Fruit fly (Drosophila melanogaster): ENCODE measurements around the gene CG34241.

CG34241 gene

DNA sequence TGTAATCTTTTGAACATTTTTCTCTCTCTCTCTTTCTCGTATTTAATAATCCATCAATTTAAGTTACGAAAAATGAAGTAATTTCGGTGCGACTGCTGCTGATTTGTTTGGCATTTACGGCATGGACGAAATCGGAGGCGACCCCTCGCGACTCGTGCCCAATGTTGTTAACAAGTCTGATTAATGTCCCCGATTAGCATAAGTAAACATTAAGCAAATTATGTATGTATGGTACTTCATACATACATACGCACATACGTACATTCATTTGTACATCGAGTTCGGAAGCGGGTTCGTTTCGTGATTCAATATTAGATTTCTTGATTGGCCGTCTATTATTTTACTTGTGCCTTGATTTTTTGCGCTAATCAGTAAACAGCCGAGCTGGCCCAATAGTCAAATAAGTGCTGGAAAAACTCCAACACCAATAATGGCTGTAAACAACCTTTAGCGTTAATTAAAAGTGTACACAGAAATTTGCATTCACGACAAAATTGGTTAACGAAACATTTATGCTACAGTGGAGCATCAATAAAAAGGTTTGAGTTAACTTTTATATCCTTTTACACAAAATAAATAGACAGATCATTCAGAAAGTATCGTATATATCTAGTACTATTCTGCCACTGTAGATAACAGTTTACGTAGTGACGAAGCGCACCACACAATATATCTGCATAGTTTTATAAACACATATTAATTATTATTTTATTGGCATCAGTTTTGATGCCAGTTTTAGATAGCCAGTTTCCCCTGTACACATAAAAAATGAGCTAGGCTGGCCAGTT lies 36.7 kb upstream of the CG34241 start (continued):
- TF ChIP-seq sqz (GFP tag; optimal IDR thresholded peaks at IDR 0.05) (peak; percentile 73), CG2875 (GFP tag; optimal IDR thresholded peaks at IDR 0.05) (no peak), lola (GFP tag; optimal IDR thresholded peaks at IDR 0.05) (no peak), CG2116 (GFP tag; optimal IDR thresholded peaks at IDR 0.05) (peak; percentile 10), CG6765 (GFP tag; optimal IDR thresholded peaks at IDR 0.05) (peak; percentile 60), tap (tag; optimal IDR thresholded peaks at IDR 0.05) (peak; percentile 54), CG11696 (GFP tag; IDR thresholded peaks at IDR 0.05) (no peak), CG17612 (GFP tag; IDR thresholded peaks at IDR 0.05) (peak; percentile 69; the same call in 1 of the 2 replicates), Ssrp (tag; optimal IDR thresholded peaks at IDR 0.05) (peak; percentile 10), CG11085 (GFP tag; IDR thresholded peaks at IDR 0.05) (peak; percentile 57; the same call in 1 of the 2 replicates), CG13624 (GFP tag; optimal IDR thresholded peaks at IDR 0.05) (peak; percentile 18), chn (GFP tag; optimal IDR thresholded peaks at IDR 0.05) (no peak), br (optimal IDR thresholded peaks at IDR 0.05) (no peak), CG3065 (GFP tag; optimal IDR thresholded peaks at IDR 0.05) (no peak), esg (GFP tag; conservative IDR thresholded peaks at IDR 0.05) (0 out of 2 replicates have a peak, but pooled peaks have one; percentile 39), ken (GFP tag; IDR thresholded peaks at IDR 0.05) (0 out of 3 replicates have a peak, but pooled peaks have one; percentile 55), CG6254 (GFP tag; optimal IDR thresholded peaks at IDR 0.05) (no peak), CkIIα-i1 (GFP tag; IDR thresholded peaks at IDR 0.05) (no peak), luna (GFP tag; optimal IDR thresholded peaks at IDR 0.05) (no peak), CG31365 (tag; optimal IDR thresholded peaks at IDR 0.05) (no peak), CG13287 (GFP tag; IDR thresholded peaks at IDR 0.05; ENCODE audit: partially characterized antibody) (no peak), seq (GFP tag; IDR thresholded peaks at IDR 0.05) (peak; percentile 74; the same call in 1 of the 2 replicates), Oaz (GFP tag; IDR thresholded peaks at IDR 0.05) (peak; percentile 51; the same call in 1 of the 2 replicates), pb (GFP tag; optimal IDR thresholded peaks at IDR 0.05) (no peak), CG2678 (tag; optimal IDR thresholded peaks at IDR 0.05) (peak; percentile 81), Scr (GFP tag; IDR thresholded peaks at IDR 0.05; ENCODE audit: partially characterized antibody) (no peak), lilli (GFP tag; optimal IDR thresholded peaks at IDR 0.05) (peak; percentile 69), Dp (GFP tag; optimal IDR thresholded peaks at IDR 0.05) (no peak), bigmax (GFP tag; optimal IDR thresholded peaks at IDR 0.05) (no peak), CG17361 (GFP tag; IDR thresholded peaks at IDR 0.05) (peak; percentile 64; the same call in 2 of the 3 replicates), dati (GFP tag; IDR thresholded peaks at IDR 0.05) (no peak), scrt (GFP tag; optimal IDR thresholded peaks at IDR 0.05) (peak; percentile 51), CG12659 (GFP tag; optimal IDR thresholded peaks at IDR 0.05) (peak; percentile 69), Meics (GFP tag; optimal IDR thresholded peaks at IDR 0.05) (peak; percentile 89), CG2129 (GFP tag; IDR thresholded peaks at IDR 0.05; ENCODE audit: partially characterized antibody) (no peak), Lhr (GFP tag; optimal IDR thresholded peaks at IDR 0.05) (no peak), en (GFP tag; optimal IDR thresholded peaks at IDR 0.05) (no peak), HLH3B (GFP tag; IDR thresholded peaks at IDR 0.05) (no peak), slp2 (GFP tag; optimal IDR thresholded peaks at IDR 0.05) (no peak), CG17568 (GFP tag; optimal IDR thresholded peaks at IDR 0.05) (peak; percentile 57), trh (GFP tag; optimal IDR thresholded peaks at IDR 0.05) (peak; percentile 40), Dek (tag; optimal IDR thresholded peaks at IDR 0.05) (peak; percentile 58), zf30C (GFP tag; optimal IDR thresholded peaks at IDR 0.05) (no peak), CG15514 (GFP tag; optimal IDR thresholded peaks at IDR 0.05) (peak; percentile 43), CG17385 (GFP tag; optimal IDR thresholded peaks at IDR 0.05) (peak; percentile 67), amos (GFP tag; IDR thresholded peaks at IDR 0.05; ENCODE audit: partially characterized antibody) (no peak), C15 (GFP tag; IDR thresholded peaks at IDR 0.05) (no peak), CG17186 (GFP tag; optimal IDR thresholded peaks at IDR 0.05) (no peak), CG8765 (GFP tag; IDR thresholded peaks at IDR 0.05) (no peak)
